Fruit fly (Drosophila melanogaster) whole organism, wandering third instar larva: ENCODE measurements around the gene flfl.

Experiments used
- Abd-B ChIP-seq: fragments of >200 bp; optimal IDR thresholded peaks from 2 replicates; lab custom pipeline; 2017; ENCODE audit warnings: missing biosample characterization, missing genetic modification characterization
- CG32264 ChIP-seq: fragments of 200-800 bp; sonication (Bioruptor generic); optimal IDR thresholded peaks from 2 replicates; lab custom pipeline; 2016; ENCODE audit warnings: missing biosample characterization, missing genetic modification characterization
- Dfd ChIP-seq: fragments of >200 bp; optimal IDR thresholded peaks from 2 replicates; lab custom pipeline; 2017; ENCODE audit warnings: missing biosample characterization, missing genetic modification characterization
- GATAd ChIP-seq: sonication (Bioruptor generic); optimal IDR thresholded peaks from 2 replicates; lab custom pipeline; 2016; ENCODE audit warnings: missing biosample characterization, missing genetic modification characterization
- Hr78 ChIP-seq: fragments of >200 bp; optimal IDR thresholded peaks from 2 replicates; lab custom pipeline; 2017; ENCODE audit warnings: missing biosample characterization, missing genetic modification characterization
- br ChIP-seq: fragments of 200-800 bp; sonication (Bioruptor generic); optimal IDR thresholded peaks from 2 replicates; lab custom pipeline; 2016; ENCODE audit warnings: missing biosample characterization, missing genetic modification characterization
- dmrt93B ChIP-seq: fragments of 200-800 bp; sonication (Bioruptor generic); optimal IDR thresholded peaks from 2 replicates; lab custom pipeline; 2018; ENCODE audit warnings: missing biosample characterization, mild to moderate bottlenecking, missing genetic modification characterization
- ey ChIP-seq: fragments of 200-800 bp; sonication (Bioruptor generic); optimal IDR thresholded peaks from 2 replicates; lab custom pipeline; 2016; ENCODE audit warnings: missing biosample characterization, missing genetic modification characterization
- fru ChIP-seq: fragments of 200-800 bp; sonication (Bioruptor generic); optimal IDR thresholded peaks from 3 replicates; lab custom pipeline; 2016; ENCODE audit warnings: missing biosample characterization, mild to moderate bottlenecking, missing genetic modification characterization
- pan ChIP-seq: fragments of >200 bp; optimal IDR thresholded peaks from 2 replicates; lab custom pipeline; 2017

dm6 chr3R:13728897-13729296 lies 45.2 kb downstream of the flfl start:
- TF ChIP-seq CG32264 (GFP tag; lab: Kevin White, UChicago) (no peak), pan (lab: Kevin White, UChicago) (no peak), Abd-B (GFP tag; lab: Kevin White, UChicago) (no peak), Dfd (GFP tag; lab: Kevin White, UChicago) (no peak), ey (GFP tag; lab: Kevin White, UChicago) (no peak), br (no peak), Hr78 (GFP tag; lab: Kevin White, UChicago) (no peak), fru (no peak), GATAd (GFP tag; lab: Kevin White, UChicago) (no peak), dmrt93B (GFP tag; lab: Kevin White, UChicago) (no peak)
